Fruit fly (Drosophila melanogaster): ENCODE data around the gene CG18170.
A peak's percentile ranks its signal among the peaks of the same experiment; 100 is the strongest.

The CG18170 gene

dm6 chr3L:1576489-1577106, 26.2 kb upstream of the CG18170 start, which contains the start of gene CG13917 (continued):
- TF ChIP-seq kni (GFP tag; optimal IDR thresholded peaks at IDR 0.05) (no peak), NK7.1 (GFP tag; optimal IDR thresholded peaks at IDR 0.05) (no peak), Chrac-16 (GFP tag; optimal IDR thresholded peaks at IDR 0.05) (no peak), CG15073 (GFP tag; optimal IDR thresholded peaks at IDR 0.05) (no peak), NFAT (GFP tag; IDR thresholded peaks at IDR 0.05) (no peak), bowl (GFP tag; IDR thresholded peaks at IDR 0.05) (no peak), mam (GFP tag; optimal IDR thresholded peaks at IDR 0.05) (no peak), nerfin-2 (GFP tag; IDR thresholded peaks at IDR 0.05; ENCODE audit: partially characterized antibody) (no peak), slbo (GFP tag; IDR thresholded peaks at IDR 0.05) (no peak), Bteb2 (GFP tag; optimal IDR thresholded peaks at IDR 0.05) (no peak), CG1792 (GFP tag; optimal IDR thresholded peaks at IDR 0.05) (no peak), unc-4 (GFP tag; IDR thresholded peaks at IDR 0.05; ENCODE audit: partially characterized antibody) (no peak), CG6254 (GFP tag; optimal IDR thresholded peaks at IDR 0.05) (no peak), CG6854 (GFP tag; optimal IDR thresholded peaks at IDR 0.05) (no peak), CG10543 (GFP tag; optimal IDR thresholded peaks at IDR 0.05) (no peak), knrl (GFP tag; IDR thresholded peaks at IDR 0.05; ENCODE audit: partially characterized antibody) (peak; percentile 21; the same call in 1 of the 3 replicates), Pdp1 (GFP tag; optimal IDR thresholded peaks at IDR 0.05) (peak in 1 of 2 experiments; percentile 40), CG3838 (GFP tag; optimal IDR thresholded peaks at IDR 0.05) (no peak), CG12299 (tag; optimal IDR thresholded peaks at IDR 0.05) (peak; percentile 41), Hmr (GFP tag; optimal IDR thresholded peaks at IDR 0.05) (peak; percentile 71), CG7357 (GFP tag; IDR thresholded peaks at IDR 0.05) (no peak), CG12104 (GFP tag; optimal IDR thresholded peaks at IDR 0.05) (no peak), CG34376 (GFP tag; optimal IDR thresholded peaks at IDR 0.05) (no peak), Atf3 (GFP tag; optimal IDR thresholded peaks at IDR 0.05) (no peak), jumu (GFP tag; optimal IDR thresholded peaks at IDR 0.05) (no peak), stc (GFP tag; IDR thresholded peaks at IDR 0.05) (peak; percentile 18; the same call in 1 of the 2 replicates), fu2 (GFP tag; optimal IDR thresholded peaks at IDR 0.05) (no peak), CG31365 (tag; optimal IDR thresholded peaks at IDR 0.05) (no peak), exex (tag; optimal IDR thresholded peaks at IDR 0.05) (no peak), CG5953 (GFP tag; IDR thresholded peaks at IDR 0.05) (no peak), Dad (GFP tag; optimal IDR thresholded peaks at IDR 0.05) (no peak), D19B (GFP tag; optimal IDR thresholded peaks at IDR 0.05) (no peak), zen (tag; optimal IDR thresholded peaks at IDR 0.05) (peak; percentile 31), bigmax (GFP tag; optimal IDR thresholded peaks at IDR 0.05) (no peak), CG15601 (tag; optimal IDR thresholded peaks at IDR 0.05) (no peak), emc (GFP tag; optimal IDR thresholded peaks at IDR 0.05) (no peak), sima (GFP tag; optimal IDR thresholded peaks at IDR 0.05) (no peak), sens-2 (GFP tag; IDR thresholded peaks at IDR 0.05) (no peak), ftz-f1 (GFP tag; optimal IDR thresholded peaks at IDR 0.05) (no peak), Aef1 (GFP tag; IDR thresholded peaks at IDR 0.05) (no peak), CG6175 (GFP tag; IDR thresholded peaks at IDR 0.05) (no peak), gcm2 (GFP tag; optimal IDR thresholded peaks at IDR 0.05) (no peak), al (GFP tag; IDR thresholded peaks at IDR 0.05) (no peak), onecut (GFP tag; IDR thresholded peaks at IDR 0.05) (no peak), CG14710 (tag; optimal IDR thresholded peaks at IDR 0.05) (peak; percentile 76), CG16813 (GFP tag; IDR thresholded peaks at IDR 0.05; ENCODE audit: partially characterized antibody) (no peak), p53 (GFP tag; optimal IDR thresholded peaks at IDR 0.05) (no peak), CG8388 (GFP tag; optimal IDR thresholded peaks at IDR 0.05) (no peak), CG11560 (tag; IDR thresholded peaks at IDR 0.05) (no peak; the same call in 2 of the 3 replicates), Dip2 (GFP tag; IDR thresholded peaks at IDR 0.05) (no peak), CG9727 (GFP tag; optimal IDR thresholded peaks at IDR 0.05) (no peak)

Measured in whole organism, embryonic.